Fruit fly (Drosophila melanogaster): Measurements from ENCODE around the gene TfIIFalpha.

Gene TfIIFalpha

dm6 chr3R:6413771-6414438 lies 33.6 kb downstream of the TfIIFalpha start:
- TF ChIP-seq aop (GFP tag; IDR thresholded peaks at IDR 0.05) (no peak), CG14441 (GFP tag; IDR thresholded peaks at IDR 0.05) (no peak), CG1792 (GFP tag; optimal IDR thresholded peaks at IDR 0.05) (no peak), CG8290 (GFP tag; optimal IDR thresholded peaks at IDR 0.05) (no peak), CG8290 (tag; optimal IDR thresholded peaks at IDR 0.05) (peak in 1 of 2 experiments; percentile 15), jing (GFP tag; optimal IDR thresholded peaks at IDR 0.05) (no peak), CG2712 (tag; optimal IDR thresholded peaks at IDR 0.05) (no peak), onecut (GFP tag; IDR thresholded peaks at IDR 0.05) (peak; percentile 97), CG18599 (GFP tag; optimal IDR thresholded peaks at IDR 0.05) (peak; percentile 4), psq (GFP tag; optimal IDR thresholded peaks at IDR 0.05) (peak; percentile 60), sc (optimal IDR thresholded peaks at IDR 0.05) (no peak), sc (GFP tag; optimal IDR thresholded peaks at IDR 0.05) (no peak), TFAM (GFP tag; optimal IDR thresholded peaks at IDR 0.05) (no peak), Atf-2 (GFP tag; optimal IDR thresholded peaks at IDR 0.05) (no peak), CG34224 (GFP tag; IDR thresholded peaks at IDR 0.05; ENCODE audit: partially characterized antibody) (no peak), sob (GFP tag; IDR thresholded peaks at IDR 0.05) (0 out of 2 replicates have a peak, but pooled peaks have one; percentile 7), Opbp (GFP tag; IDR thresholded peaks at IDR 0.05; ENCODE audit: partially characterized antibody) (no peak), ttk (GFP tag; IDR thresholded peaks at IDR 0.05) (peak; percentile 20; the same call in 1 of the 2 replicates), gce (GFP tag; IDR thresholded peaks at IDR 0.05) (no peak), Usf (GFP tag; optimal IDR thresholded peaks at IDR 0.05) (no peak), Neu2 (GFP tag; optimal IDR thresholded peaks at IDR 0.05; ENCODE audit: borderline replicate concordance) (no peak), chinmo (GFP tag; IDR thresholded peaks at IDR 0.05; ENCODE audit: partially characterized antibody) (0 out of 4 replicates have a peak, but pooled peaks have one; percentile 10), Drgx (GFP tag; IDR thresholded peaks at IDR 0.05) (0 out of 2 replicates have a peak, but pooled peaks have one; percentile 2), CG10321 (GFP tag; IDR thresholded peaks at IDR 0.05) (no peak), CG11085 (GFP tag; IDR thresholded peaks at IDR 0.05) (no peak), schlank (tag; optimal IDR thresholded peaks at IDR 0.05) (no peak), sens (GFP tag) (peak; percentile 0), CG16863 (GFP tag; optimal IDR thresholded peaks at IDR 0.05) (no peak), D19B (GFP tag; optimal IDR thresholded peaks at IDR 0.05) (no peak), Dfd (GFP tag; optimal IDR thresholded peaks at IDR 0.05) (peak in 1 of 2 experiments; percentile 44), CG11723 (GFP tag; optimal IDR thresholded peaks at IDR 0.05) (no peak), Med (GFP tag) (peak; percentile 72), cg (GFP tag; optimal IDR thresholded peaks at IDR 0.05) (peak; percentile 65), Stat92E (GFP tag; optimal IDR thresholded peaks at IDR 0.05) (peak in 1 of 3 experiments; percentile 10), sr (GFP tag; IDR thresholded peaks at IDR 0.05) (peak; percentile 53; the same call in 2 of the 3 replicates), pnt (GFP tag; optimal IDR thresholded peaks at IDR 0.05) (no peak), sd (tag; optimal IDR thresholded peaks at IDR 0.05) (peak; percentile 69), gsb-n (tag; optimal IDR thresholded peaks at IDR 0.05) (no peak)

- TF ChIP-seq crp (GFP tag; optimal IDR thresholded peaks at IDR 0.05) (no peak), D19A (tag; optimal IDR thresholded peaks at IDR 0.05) (peak; percentile 18), CG9727 (GFP tag; optimal IDR thresholded peaks at IDR 0.05) (peak; percentile 55), Rfx (GFP tag; IDR thresholded peaks at IDR 0.05) (no peak), CG8359 (GFP tag; optimal IDR thresholded peaks at IDR 0.05; ENCODE audit: borderline replicate concordance) (peak; percentile 1), ftz-f1 (GFP tag; optimal IDR thresholded peaks at IDR 0.05) (no peak), pan (optimal IDR thresholded peaks at IDR 0.05) (no peak), pan (GFP tag; optimal IDR thresholded peaks at IDR 0.05 in 1 of 2, IDR thresholded peaks at IDR 0.05 in 1 of 2) (peak in 1 of 2 experiments; percentile 36), CG12769 (tag; optimal IDR thresholded peaks at IDR 0.05) (peak; percentile 90), CG3726 (GFP tag; IDR thresholded peaks at IDR 0.05) (no peak), CG34224 (GFP tag; IDR thresholded peaks at IDR 0.05; ENCODE audit: partially characterized antibody) (no peak), tgo (GFP tag; IDR thresholded peaks at IDR 0.05) (peak; percentile 16; the same call in 1 of the 3 replicates), Hey (tag; optimal IDR thresholded peaks at IDR 0.05) (peak; percentile 57), CG11723 (GFP tag; optimal IDR thresholded peaks at IDR 0.05) (no peak)
These were observed 34.4 kb downstream of the TfIIFalpha start for dm6 chr3R:6414439-6415344.

Data from whole organism, embryonic.